Worm (Caenorhabditis elegans): ENCODE results near the gene lbp-8.
A peak's percentile ranks its signal among the peaks of the same experiment; 100 is the strongest.

Gene lbp-8

ce11 chrV:13892457-13893375 is 2.1 kb downstream of the lbp-8 start, which contains the start of gene sptl-3:
sptl-3 (plus strand) TSS chrV:13893325.
- no peak for TF ChIP-seq daf-8 (GFP tag; IDR thresholded peaks at IDR 0.05)
- TF ChIP-seq madf-9 (GFP tag; conservative IDR thresholded peaks at IDR 0.05): no peak
- TF ChIP-seq nhr-48 (tag; optimal IDR thresholded peaks at IDR 0.05): peak; percentile 59
- no peak for TF ChIP-seq lin-38 (GFP tag; IDR thresholded peaks at IDR 0.05)
- no peak for TF ChIP-seq mes-2 (tag; optimal IDR thresholded peaks at IDR 0.05; ENCODE audit: poor library complexity, severe bottlenecking)
- no peak for TF ChIP-seq nhr-237 (tag; optimal IDR thresholded peaks at IDR 0.05)
- TF ChIP-seq ama-1 (optimal IDR thresholded peaks at IDR 0.05): no peak
- peak; percentile 38 for TF ChIP-seq gei-8 (GFP tag; optimal IDR thresholded peaks at IDR 0.05)
- no peak for TF ChIP-seq nhr-25 (tag; optimal IDR thresholded peaks at IDR 0.05; ENCODE audit: borderline replicate concordance, insufficient read depth)
- TF ChIP-seq jun-1 (tag; optimal IDR thresholded peaks at IDR 0.05): no peak
- no peak for TF ChIP-seq nhr-41 (GFP tag; IDR thresholded peaks at IDR 0.05)
- peak; percentile 13 for TF ChIP-seq nhr-102 (tag; optimal IDR thresholded peaks at IDR 0.05)
- TF ChIP-seq aha-1 (tag): peak; percentile 92
- peak; percentile 58 for TF ChIP-seq hlh-30 (tag; optimal IDR thresholded peaks at IDR 0.05; ENCODE audit: insufficient read depth)
- no peak for TF ChIP-seq nhr-42 (GFP tag; IDR thresholded peaks at IDR 0.05)
- no peak for TF ChIP-seq nhr-111 (GFP tag; optimal IDR thresholded peaks at IDR 0.05)
- TF ChIP-seq lim-7 (GFP tag; IDR thresholded peaks at IDR 0.05): no peak
- TF ChIP-seq mep-1 (tag; optimal IDR thresholded peaks at IDR 0.05): peak; percentile 39
- TF ChIP-seq pqm-1 (tag; optimal IDR thresholded peaks at IDR 0.05): peak; percentile 87
- no peak for TF ChIP-seq daf-19 (GFP tag; conservative IDR thresholded peaks at IDR 0.05)
- no peak for TF ChIP-seq daf-12 (tag; optimal IDR thresholded peaks at IDR 0.05)
- no peak for TF ChIP-seq aly-2 (tag; optimal IDR thresholded peaks at IDR 0.05)
- TF ChIP-seq madf-5 (GFP tag; IDR thresholded peaks at IDR 0.05): no peak
- no peak for TF ChIP-seq sdz-12 (GFP tag; optimal IDR thresholded peaks at IDR 0.05)
- no peak for TF ChIP-seq snpc-1.2 (GFP tag; IDR thresholded peaks at IDR 0.05)
- no peak for TF ChIP-seq Y105C5A.15 (GFP tag; IDR thresholded peaks at IDR 0.05)
- TF ChIP-seq zfp-2 (tag; optimal IDR thresholded peaks at IDR 0.05): no peak
- TF ChIP-seq F44E2.7 (GFP tag; IDR thresholded peaks at IDR 0.05): no peak
- TF ChIP-seq mxl-2 (GFP tag; conservative IDR thresholded peaks at IDR 0.05): no peak
- no peak for TF ChIP-seq arid-1 (GFP tag; conservative IDR thresholded peaks at IDR 0.05)
- TF ChIP-seq duxl-1 (tag; optimal IDR thresholded peaks at IDR 0.05; ENCODE audit: poor library complexity): no peak
- no peak for TF ChIP-seq ceh-62 (tag; optimal IDR thresholded peaks at IDR 0.05)
- no peak for TF ChIP-seq lin-1 (GFP tag; IDR thresholded peaks at IDR 0.05)
- TF ChIP-seq dmd-8 (GFP tag; IDR thresholded peaks at IDR 0.05): no peak
- TF ChIP-seq snpc-4 (tag; optimal IDR thresholded peaks at IDR 0.05): no peak
- no peak for TF ChIP-seq hif-1 (tag; optimal IDR thresholded peaks at IDR 0.05)
- TF ChIP-seq F10B5.3 (tag; optimal IDR thresholded peaks at IDR 0.05): no peak
- no peak for TF ChIP-seq dpl-1 (GFP tag; optimal IDR thresholded peaks at IDR 0.05)
- no peak for TF ChIP-seq daf-16 (GFP tag; optimal IDR thresholded peaks at IDR 0.05)
- peak; percentile 72 for TF ChIP-seq daf-16 (tag; optimal IDR thresholded peaks at IDR 0.05)
- TF ChIP-seq Y75B8A.6 (GFP tag; IDR thresholded peaks at IDR 0.05): no peak
- no peak for TF ChIP-seq F49E8.2 (tag; optimal IDR thresholded peaks at IDR 0.05; ENCODE audit: borderline replicate concordance)
- TF ChIP-seq skn-1 (tag; optimal IDR thresholded peaks at IDR 0.05): no peak
- TF ChIP-seq ztf-7 (tag; optimal IDR thresholded peaks at IDR 0.05): no peak
- no peak for TF ChIP-seq ceh-28 (tag; optimal IDR thresholded peaks at IDR 0.05)
- no peak for TF ChIP-seq zip-2 (tag; optimal IDR thresholded peaks at IDR 0.05)
- TF ChIP-seq unc-39 (tag; optimal IDR thresholded peaks at IDR 0.05): no peak
- TF ChIP-seq ctbp-1 (GFP tag; IDR thresholded peaks at IDR 0.05): 0 out of 2 replicates have a peak, but pooled peaks have one; percentile 30
- no peak for TF ChIP-seq mdt-29 (GFP tag; IDR thresholded peaks at IDR 0.05)
- TF ChIP-seq ceh-32 (tag; optimal IDR thresholded peaks at IDR 0.05; ENCODE audit: poor library complexity): no peak

All from whole organism, L4 larva.